Worm (Caenorhabditis elegans) whole organism, early embryonic: ENCODE measurements around the gene snt-1.
A peak's percentile ranks its signal among the peaks of the same experiment; 100 is the strongest.

Experiments
- B0310.2 ChIP-seq: sonication (generic microtip); optimal IDR thresholded peaks from 2 replicates; lab custom pipeline; 2016; ENCODE audit warnings: mild to moderate bottlenecking, missing genetic modification characterization, missing compliant biosample characterization
- F13C5.2 ChIP-seq: sonication (generic microtip); optimal IDR thresholded peaks from 2 replicates; lab custom pipeline; 2017; ENCODE audit warnings: mild to moderate bottlenecking, missing genetic modification characterization, inconsistent platforms, missing compliant biosample characterization
- aly-1 ChIP-seq: sonication (generic microtip); optimal IDR thresholded peaks from 2 replicates; lab custom pipeline; 2016; ENCODE audit warnings: missing genetic modification characterization, missing compliant biosample characterization
- ama-1 ChIP-seq: fragments of 150-350 bp; optimal IDR thresholded peaks from 2 replicates; lab custom pipeline; 2014
- ceh-13 ChIP-seq: fragments of 200-800 bp; sonication (Bioruptor generic); optimal IDR thresholded peaks from 2 replicates; lab custom pipeline; 2018; ENCODE audit warnings: mild to moderate bottlenecking, missing genetic modification characterization, missing compliant biosample characterization
- ceh-36 ChIP-seq: sonication (generic microtip); optimal IDR thresholded peaks from 2 replicates; lab custom pipeline; 2016; ENCODE audit warnings: missing genetic modification characterization, inconsistent platforms, missing compliant biosample characterization
- ets-7 ChIP-seq: sonication (generic microtip); optimal IDR thresholded peaks from 2 replicates; lab custom pipeline; 2016; ENCODE audit warnings: missing genotype, missing genetic modification characterization, missing compliant biosample characterization
- flt-1 ChIP-seq: fragments of 200-800 bp; sonication (Bioruptor generic); IDR thresholded peaks from 2 replicates; pipeline ENCODE4 v1.3.6; 2022; ENCODE audit warnings: missing genetic modification characterization, missing compliant biosample characterization
- hmbx-1 ChIP-seq: sonication (generic microtip); optimal IDR thresholded peaks from 2 replicates; lab custom pipeline; 2016; ENCODE audit warnings: mild to moderate bottlenecking, missing genetic modification characterization, missing compliant biosample characterization
- hmg-4 ChIP-seq: fragments of 200-800 bp; sonication (Bioruptor generic); optimal IDR thresholded peaks from 2 replicates; lab custom pipeline; 2018; ENCODE audit warnings: mild to moderate bottlenecking, missing genetic modification characterization, missing compliant biosample characterization
- hnd-1 ChIP-seq: sonication (generic microtip); optimal IDR thresholded peaks from 2 replicates; lab custom pipeline; 2016; ENCODE audit warnings: missing genetic modification characterization, missing compliant biosample characterization
- pes-1 ChIP-seq: fragments of 200-800 bp; sonication (Bioruptor generic); IDR thresholded peaks from 2 replicates; pipeline ENCODE4 v1.3.6; 2022; ENCODE audit warnings: missing genetic modification reagents, missing genetic modification characterization, missing compliant biosample characterization
- scrt-1 ChIP-seq: fragments of 200-800 bp; sonication (Bioruptor generic); IDR thresholded peaks from 2 replicates; pipeline ENCODE4 v1.3.6; 2022; ENCODE audit warnings: missing genetic modification characterization, missing compliant biosample characterization
- sea-1 ChIP-seq: fragments of 200-800 bp; sonication (Bioruptor generic); conservative IDR thresholded peaks from 2 replicates; pipeline ENCODE4 v1.3.6; 2022; ENCODE audit warnings: missing genetic modification characterization, missing compliant biosample characterization
- tbx-11 ChIP-seq: fragments of 200-800 bp; sonication (Bioruptor generic); IDR thresholded peaks from 2 replicates; pipeline ENCODE4 v1.3.6; 2022; ENCODE audit warnings: missing genetic modification characterization, missing compliant biosample characterization
- tbx-37 ChIP-seq: fragments of 200-800 bp; sonication (Bioruptor generic); conservative IDR thresholded peaks from 2 replicates; pipeline ENCODE4 v1.3.6; 2022; ENCODE audit warnings: missing genetic modification reagents, missing genetic modification characterization, missing compliant biosample characterization
- tra-4 ChIP-seq: sonication (generic microtip); optimal IDR thresholded peaks from 2 replicates; lab custom pipeline; 2017; ENCODE audit warnings: missing genetic modification characterization, missing compliant biosample characterization

The snt-1 gene

DNA sequence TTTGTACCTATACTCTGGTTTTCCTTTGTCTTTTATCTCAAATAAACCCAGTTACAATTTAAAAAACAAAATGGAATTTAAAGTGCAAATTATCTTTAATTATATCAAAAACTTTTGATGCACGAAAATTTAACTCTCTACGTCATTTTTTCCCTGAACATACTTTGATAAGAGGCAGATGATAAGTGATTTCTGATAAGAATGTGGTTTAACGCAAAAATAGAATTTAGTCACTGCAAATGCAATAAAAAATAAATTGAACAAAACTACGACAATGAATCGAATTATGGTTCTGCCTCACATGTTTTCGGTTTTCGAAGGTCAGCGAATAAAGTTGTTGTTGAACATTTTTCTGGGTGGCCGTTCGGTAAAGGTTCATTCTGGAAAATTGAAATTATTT is 11.1 kb downstream of the snt-1 start:
- TF ChIP-seq B0310.2 (tag; lab: Kevin White, UChicago) = no peak
- TF ChIP-seq tra-4 (tag; lab: Kevin White, UChicago) = no peak
- no peak for TF ChIP-seq scrt-1 (GFP tag; lab: Robert Waterston, UW)
- TF ChIP-seq flt-1 (GFP tag; lab: Robert Waterston, UW) = no peak
- no peak for TF ChIP-seq hmbx-1 (tag; lab: Kevin White, UChicago)
- TF ChIP-seq hnd-1 (tag; lab: Kevin White, UChicago) = no peak
- no peak for TF ChIP-seq hmg-4 (GFP tag; lab: Kevin White, UChicago)
- no peak for TF ChIP-seq F13C5.2 (tag; lab: Kevin White, UChicago)
- TF ChIP-seq tbx-37 (GFP tag; lab: Robert Waterston, UW) = no peak
- TF ChIP-seq ceh-13 = no peak

- TF ChIP-seq sea-1 (GFP tag; lab: Robert Waterston, UW) = no peak
- TF ChIP-seq tbx-37 (GFP tag; lab: Robert Waterston, UW) = no peak
- no peak for TF ChIP-seq tbx-11 (GFP tag; lab: Robert Waterston, UW)
Observed at ce11 chrII:6822347-6822746, 11.6 kb downstream of the snt-1 start.

- TF ChIP-seq tbx-37 (GFP tag; lab: Robert Waterston, UW) (no peak), tbx-11 (GFP tag; lab: Robert Waterston, UW) (no peak), aly-1 (no peak), flt-1 (GFP tag; lab: Robert Waterston, UW) (no peak), tra-4 (tag; lab: Kevin White, UChicago) (no peak), pes-1 (no peak), ceh-36 (tag; lab: Kevin White, UChicago) (no peak), ets-7 (tag; lab: Kevin White, UChicago) (no peak)
Observed at ce11 chrII:6823233-6823632, 12.5 kb downstream of the snt-1 start.

ce11 chrII:6823912-6824311 is 13.1 kb downstream of the snt-1 start:
- no peak for TF ChIP-seq scrt-1 (GFP tag; lab: Robert Waterston, UW)
- peak; percentile 4 for TF ChIP-seq F13C5.2 (tag; lab: Kevin White, UChicago)
- no peak for TF ChIP-seq B0310.2 (tag; lab: Kevin White, UChicago)

DNA sequence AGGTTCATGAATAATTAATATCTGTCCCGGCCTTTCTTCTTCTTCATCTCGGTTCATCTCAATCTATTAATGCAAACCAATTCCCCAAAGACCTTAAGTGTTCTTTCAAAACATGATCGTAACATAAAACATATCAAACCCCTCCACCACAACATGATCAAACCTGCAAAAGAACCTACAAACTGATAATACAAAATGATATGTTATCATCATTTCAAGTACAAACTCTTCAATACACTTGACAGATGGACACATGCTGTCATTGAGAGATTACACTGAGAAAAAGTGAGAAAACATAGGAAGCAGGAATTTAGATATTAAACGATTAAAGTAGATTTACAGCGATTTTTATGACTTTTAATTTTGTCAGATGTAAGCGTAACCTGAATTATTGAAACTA is 13.8 kb downstream of the snt-1 start:
- TF ChIP-seq ama-1 (lab: Kevin White, UChicago) (no peak), tra-4 (tag; lab: Kevin White, UChicago) (no peak), ceh-13 (no peak), hmbx-1 (tag; lab: Kevin White, UChicago) (no peak), ets-7 (tag; lab: Kevin White, UChicago) (no peak), hmg-4 (GFP tag; lab: Kevin White, UChicago) (no peak), tbx-37 (GFP tag; lab: Robert Waterston, UW) (no peak), F13C5.2 (tag; lab: Kevin White, UChicago) (no peak), ceh-36 (tag; lab: Kevin White, UChicago) (no peak), sea-1 (GFP tag; lab: Robert Waterston, UW) (no peak), hnd-1 (tag; lab: Kevin White, UChicago) (no peak), pes-1 (no peak), aly-1 (no peak)

- TF ChIP-seq hmg-4 (GFP tag; lab: Kevin White, UChicago) (peak; percentile 42), tbx-11 (GFP tag; lab: Robert Waterston, UW) (no peak), B0310.2 (tag; lab: Kevin White, UChicago) (no peak), flt-1 (GFP tag; lab: Robert Waterston, UW) (peak; percentile 38; the same call in 1 of the 2 replicates), ceh-36 (tag; lab: Kevin White, UChicago) (peak; percentile 68)
Observed at ce11 chrII:6825732-6826131, 15.0 kb downstream of the snt-1 start.

DNA sequence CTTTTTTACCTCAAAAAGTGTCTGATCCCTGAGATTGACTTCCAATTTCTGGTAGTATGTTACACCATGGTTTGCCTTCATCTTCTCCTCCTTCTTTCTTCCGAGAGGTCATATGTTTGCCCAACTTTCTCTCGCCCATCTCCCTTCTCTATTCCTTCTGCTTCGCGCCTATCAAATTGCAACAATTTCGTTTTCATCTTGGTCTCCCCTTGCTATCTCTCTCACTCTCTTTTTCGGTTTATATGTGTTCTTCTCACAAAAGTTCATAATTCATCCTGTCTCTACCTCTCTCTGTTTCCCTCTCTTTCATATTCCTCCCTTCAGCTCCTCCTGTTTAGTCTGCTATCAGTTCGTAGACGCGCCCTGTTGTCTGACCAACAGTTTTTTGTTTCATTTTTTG is 16.0 kb downstream of the snt-1 start:
- TF ChIP-seq pes-1 = no peak
- TF ChIP-seq ceh-13 = no peak
- no peak for TF ChIP-seq tbx-37 (GFP tag; lab: Robert Waterston, UW)
- no peak for TF ChIP-seq ama-1 (lab: Kevin White, UChicago)

DNA sequence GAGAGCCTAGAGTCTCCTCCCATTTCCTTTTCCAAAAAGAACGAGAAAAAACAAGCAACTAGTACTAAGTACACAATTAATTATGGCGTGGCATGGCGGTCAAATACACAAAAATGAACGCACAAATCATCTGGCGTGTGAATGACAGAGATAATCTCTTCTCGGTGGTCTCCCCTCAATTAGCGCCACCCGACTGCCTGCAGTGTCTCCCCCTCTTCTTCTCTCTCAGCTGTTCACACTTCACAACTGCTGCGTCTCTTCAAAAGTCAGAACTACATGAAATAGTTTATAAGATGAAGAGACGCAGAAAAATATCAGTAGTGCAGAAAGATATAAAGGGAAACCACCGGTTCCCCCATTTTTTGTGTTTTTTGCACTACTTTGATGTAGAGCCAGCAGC is 16.6 kb downstream of the snt-1 start:
- TF ChIP-seq sea-1 (GFP tag; lab: Robert Waterston, UW) (no peak), ama-1 (lab: Kevin White, UChicago) (no peak), tbx-37 (GFP tag; lab: Robert Waterston, UW) (no peak), pes-1 (no peak), hnd-1 (tag; lab: Kevin White, UChicago) (no peak), hmbx-1 (tag; lab: Kevin White, UChicago) (no peak), hmg-4 (GFP tag; lab: Kevin White, UChicago) (peak; percentile 30), tra-4 (tag; lab: Kevin White, UChicago) (no peak), ets-7 (tag; lab: Kevin White, UChicago) (no peak), scrt-1 (GFP tag; lab: Robert Waterston, UW) (no peak), ceh-36 (tag; lab: Kevin White, UChicago) (peak; percentile 88)
